Worm (Caenorhabditis elegans) whole organism, L4 larva: ENCODE results near the gene lact-2.

Experiments
- ama-1 ChIP-seq: fragments of 150-350 bp; optimal IDR thresholded peaks from 2 replicates; lab custom pipeline; 2014; ENCODE audit warnings: inconsistent platforms, mixed read lengths
- lin-15B ChIP-seq: fragments of 150-350 bp; sonication (generic microtip); optimal IDR thresholded peaks from 3 replicates; lab custom pipeline; 2014; ENCODE audit warnings: missing biosample characterization, missing genetic modification characterization
- nhr-25 ChIP-seq: sonication (generic microtip); optimal IDR thresholded peaks from 2 replicates; lab custom pipeline; 2017; ENCODE audit warnings: missing genetic modification characterization, mild to moderate bottlenecking, missing compliant biosample characterization, antibody characterized with exemption, moderate library complexity, borderline replicate concordance; ENCODE audit not compliant: insufficient read depth
- nhr-77 ChIP-seq: fragments of 150-350 bp; optimal IDR thresholded peaks from 2 replicates; lab custom pipeline; 2014; ENCODE audit warnings: missing biosample characterization, missing genetic modification characterization

DNA sequence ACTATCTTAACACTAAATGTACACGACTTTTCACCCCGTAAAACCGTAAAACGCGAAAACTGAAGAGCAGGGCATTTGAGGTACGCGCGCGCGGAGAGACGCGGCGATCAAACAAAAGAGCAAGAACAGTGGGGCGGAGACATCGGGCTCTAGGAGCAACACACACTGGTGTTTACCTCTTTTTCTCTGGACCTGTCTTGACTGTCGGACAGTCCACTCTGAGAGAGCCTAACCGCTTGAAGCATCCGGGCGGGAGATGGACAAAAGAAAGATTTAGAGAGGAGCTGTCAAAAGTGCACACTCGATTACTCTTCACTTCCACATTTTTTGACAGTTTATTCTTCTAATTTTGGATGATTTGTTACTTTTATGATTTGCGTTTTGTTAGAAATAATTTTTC lies 42.1 kb downstream of the lact-2 start:
- no peak for TF ChIP-seq lin-15B (tag; lab: Kevin White, UChicago)
- no peak for TF ChIP-seq ama-1 (lab: Kevin White, UChicago)
- TF ChIP-seq nhr-77: no peak
- TF ChIP-seq nhr-25 (tag; lab: Kevin White, UChicago): no peak
